Worm (Caenorhabditis elegans) whole organism, L4 larva: Measurements from ENCODE around the gene alh-2.
"Not testable (repeated sequence)": the region's sequence is repeated elsewhere in the genome, so short reads cannot be mapped to it uniquely, and the experiment has no call there.

Experiments
- F10B5.3 ChIP-seq: sonication (generic microtip); optimal IDR thresholded peaks from 2 replicates; lab custom pipeline; 2016; ENCODE audit warnings: mild to moderate bottlenecking, missing genetic modification characterization, missing compliant biosample characterization
- Y48G9A.11 ChIP-seq: fragments of 200-800 bp; sonication (Bioruptor generic); IDR thresholded peaks from 2 replicates; pipeline ENCODE4 v1.3.6; 2022; ENCODE audit warnings: missing genetic modification reagents, missing genetic modification characterization, missing compliant biosample characterization
- Y5F2A.4 ChIP-seq: fragments of 200-800 bp; sonication (Bioruptor generic); optimal IDR thresholded peaks from 2 replicates; lab custom pipeline; 2018; ENCODE audit warnings: mild to moderate bottlenecking, missing genetic modification characterization, missing compliant biosample characterization
- egl-43 ChIP-seq: fragments of 200-800 bp; sonication (Bioruptor generic); IDR thresholded peaks from 2 replicates; pipeline ENCODE4 v1.3.6; 2022; ENCODE audit warnings: missing genetic modification reagents, missing genetic modification characterization, missing compliant biosample characterization
- hlh-30 ChIP-seq: sonication (generic microtip); optimal IDR thresholded peaks from 2 replicates; lab custom pipeline; 2017; ENCODE audit warnings: antibody characterized with exemption, mild to moderate bottlenecking, missing genetic modification characterization, missing compliant biosample characterization; ENCODE audit not compliant: insufficient read depth
- mxl-2 ChIP-seq: fragments of 200-800 bp; sonication (Bioruptor generic); conservative IDR thresholded peaks from 2 replicates; pipeline ENCODE4 v1.3.6; 2022; ENCODE audit warnings: missing genetic modification reagents, missing genetic modification characterization, missing compliant biosample characterization
- nhr-6 ChIP-seq: fragments of 150-350 bp; optimal IDR thresholded peaks from 2 replicates; lab custom pipeline; 2014; ENCODE audit warnings: missing biosample characterization, missing genetic modification characterization
- tra-1 ChIP-seq: fragments of 200-800 bp; sonication (Bioruptor generic); IDR thresholded peaks from 2 replicates; pipeline ENCODE4 v1.3.6; 2022; ENCODE audit warnings: missing genetic modification reagents, missing genetic modification characterization, missing compliant biosample characterization

Gene alh-2

DNA sequence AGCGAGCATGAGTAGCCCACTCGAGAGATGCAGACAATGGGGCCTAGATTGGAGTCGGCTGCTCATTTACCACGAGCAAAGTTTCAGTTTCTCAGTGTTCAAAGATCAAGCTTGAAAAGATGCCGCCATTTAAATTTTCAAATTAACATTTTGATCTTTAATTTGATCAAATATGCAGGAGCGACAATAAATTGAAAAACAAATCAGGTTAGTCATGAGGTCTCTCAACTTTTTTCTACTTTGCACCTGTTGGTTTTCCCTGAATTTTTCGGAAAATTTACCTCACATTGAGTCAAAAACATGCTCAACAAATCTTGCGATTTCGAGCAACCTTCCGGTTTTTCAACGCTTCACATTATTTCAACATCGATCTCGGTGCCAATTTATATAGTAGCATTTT is 41.4 kb downstream of the alh-2 start, which contains the start of gene srh-5:
srh-5 (plus strand) TSS at position 301 of the 400 bp plus-strand sequence.
- no peak for TF ChIP-seq mxl-2
- no peak for TF ChIP-seq nhr-6 (tag; lab: Kevin White, UChicago)
- no peak for TF ChIP-seq hlh-30 (tag; lab: Kevin White, UChicago)
- no peak for TF ChIP-seq Y48G9A.11 (GFP tag; lab: Robert Waterston, UW)

DNA sequence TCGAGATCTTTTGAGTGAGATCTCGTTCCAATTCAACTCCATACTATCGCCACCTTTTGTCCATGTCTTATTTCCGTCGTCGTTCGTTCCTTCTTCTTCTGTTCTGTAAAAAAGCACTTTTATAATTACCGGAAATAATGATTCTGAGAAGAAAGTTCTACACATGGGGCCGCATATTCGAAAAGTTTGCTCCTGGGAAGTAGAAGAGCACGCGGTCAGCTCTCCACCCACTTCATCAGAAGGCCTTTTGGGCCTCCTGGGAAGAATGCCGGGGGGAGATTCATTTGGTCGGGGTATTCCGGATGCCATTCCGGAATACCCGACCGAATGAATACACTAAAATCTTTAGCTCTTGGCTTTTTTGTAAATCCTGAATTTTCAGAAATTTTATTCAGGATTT is 48.5 kb downstream of the alh-2 start, which contains the start of gene Y46H3C.5:
Y46H3C.5 (minus strand) TSS at position 2 of the 400 bp plus-strand sequence.
- not testable (repeated sequence) for TF ChIP-seq F10B5.3 (tag; lab: Kevin White, UChicago); tra-1 (GFP tag; lab: Robert Waterston, UW); Y5F2A.4 (GFP tag; lab: Kevin White, UChicago)

DNA sequence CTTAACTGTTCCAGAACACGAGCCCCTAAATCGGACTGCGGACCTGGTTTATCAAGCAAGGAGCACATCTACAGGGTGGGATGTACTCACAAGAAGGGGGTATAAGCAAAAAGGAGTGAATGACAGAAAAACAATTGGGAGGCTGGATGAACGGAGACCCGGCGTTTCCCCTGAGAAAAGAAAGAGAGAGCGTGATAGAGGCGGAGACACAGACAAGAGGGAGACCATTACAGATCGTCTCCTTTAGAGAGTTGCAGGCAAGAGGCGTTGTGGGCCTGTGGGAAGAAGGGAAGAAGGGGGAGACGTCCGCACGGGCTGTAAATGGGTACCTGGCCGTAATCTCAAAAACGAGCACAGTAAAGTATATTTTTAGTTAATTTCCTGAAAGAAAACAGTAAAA is 49.9 kb downstream of the alh-2 start, which contains the start of gene Y46H3C.7:
Y46H3C.7 (minus strand) TSS at position 147 of the 400 bp plus-strand sequence.
- 0 out of 2 replicates have a peak, but pooled peaks have one; percentile 41 for TF ChIP-seq egl-43
- TF ChIP-seq, all 104 proteins: peak for 1; not testable (repeated sequence) for 103
